Worm (Caenorhabditis elegans) whole organism, L4 larva: ENCODE results near the gene lido-8.

Source experiments
- D1046.2 ChIP-seq: fragments of 200-800 bp; sonication (Bioruptor generic); IDR thresholded peaks from 2 replicates; pipeline ENCODE4 v1.3.6; 2022; ENCODE audit warnings: missing genetic modification characterization, missing compliant biosample characterization
- F44E2.7 ChIP-seq: fragments of 200-800 bp; sonication (Bioruptor generic); IDR thresholded peaks from 2 replicates; pipeline ENCODE4 v2.1.2; 2022; ENCODE audit warnings: missing genetic modification characterization, missing compliant biosample characterization
- F49E8.2 ChIP-seq: sonication (generic microtip); optimal IDR thresholded peaks from 2 replicates; lab custom pipeline; 2016; ENCODE audit warnings: missing compliant biosample characterization, mild to moderate bottlenecking, missing genetic modification characterization, borderline replicate concordance
- Y105C5A.15 ChIP-seq: fragments of 200-800 bp; sonication (Bioruptor generic); IDR thresholded peaks from 2 replicates; pipeline ENCODE4 v1.3.6; 2022; ENCODE audit warnings: missing genetic modification characterization, missing compliant biosample characterization
- Y48G9A.11 ChIP-seq: fragments of 200-800 bp; sonication (Bioruptor generic); IDR thresholded peaks from 2 replicates; pipeline ENCODE4 v1.3.6; 2022; ENCODE audit warnings: missing genetic modification reagents, missing genetic modification characterization, missing compliant biosample characterization
- Y5F2A.4 ChIP-seq: fragments of 200-800 bp; sonication (Bioruptor generic); optimal IDR thresholded peaks from 2 replicates; lab custom pipeline; 2018; ENCODE audit warnings: mild to moderate bottlenecking, missing genetic modification characterization, missing compliant biosample characterization
- Y75B8A.6 ChIP-seq: fragments of 200-800 bp; sonication (Bioruptor generic); IDR thresholded peaks from 2 replicates; pipeline ENCODE4 v1.3.6; 2022; ENCODE audit warnings: missing genetic modification reagents, missing genetic modification characterization, missing compliant biosample characterization
- aha-1 ChIP-seq: fragments of 150-350 bp; peaks from one replicate; lab custom pipeline; 2014; ENCODE audit warnings: missing biosample characterization, missing genetic modification characterization
- aly-2 ChIP-seq: sonication (generic microtip); optimal IDR thresholded peaks from 2 replicates; lab custom pipeline; 2018; ENCODE audit warnings: missing biosample characterization, missing genetic modification characterization
- ama-1 ChIP-seq: fragments of 150-350 bp; optimal IDR thresholded peaks from 2 replicates; lab custom pipeline; 2014; ENCODE audit warnings: inconsistent platforms, mixed read lengths
- arid-1 ChIP-seq: fragments of 200-800 bp; sonication (Bioruptor generic); conservative IDR thresholded peaks from 2 replicates; pipeline ENCODE4 v1.3.6; 2022; ENCODE audit warnings: missing genetic modification reagents, missing genetic modification characterization, missing compliant biosample characterization
- ceh-20 ChIP-seq: fragments of 200-800 bp; sonication (Bioruptor generic); IDR thresholded peaks from 2 replicates; pipeline ENCODE4 v1.3.6; 2022; ENCODE audit warnings: missing genetic modification reagents, missing genetic modification characterization, missing compliant biosample characterization
- ceh-28 ChIP-seq: fragments of 150-350 bp; optimal IDR thresholded peaks from 2 replicates; lab custom pipeline; 2014; ENCODE audit warnings: missing biosample characterization, missing genetic modification reagents, missing genetic modification characterization
- ceh-32 ChIP-seq: sonication (generic microtip); optimal IDR thresholded peaks from 2 replicates; lab custom pipeline; 2016; ENCODE audit warnings: mild to moderate bottlenecking, missing genetic modification characterization, missing compliant biosample characterization; ENCODE audit not compliant: poor library complexity
- ceh-62 ChIP-seq: sonication (generic microtip); optimal IDR thresholded peaks from 2 replicates; lab custom pipeline; 2017; ENCODE audit warnings: missing biosample characterization, missing genetic modification characterization
- ctbp-1 ChIP-seq: fragments of 200-800 bp; sonication (Bioruptor generic); IDR thresholded peaks from 2 replicates; pipeline ENCODE4 v1.3.6; 2022; ENCODE audit warnings: missing genetic modification reagents, missing genetic modification characterization, missing compliant biosample characterization
- daf-16 ChIP-seq, 3 experiments: sonication (generic microtip); optimal IDR thresholded peaks; 2 replicates each; lab custom pipeline; 2016 to 2017; ENCODE audit warnings: missing genetic modification characterization in 3 of 3, missing genetic modification reagents in 3 of 3, mild to moderate bottlenecking in 2 of 3, missing compliant biosample characterization in 2 of 3, missing biosample characterization in 1 of 3, moderate library complexity in 1 of 3
- daf-19 ChIP-seq: fragments of 200-800 bp; sonication (Bioruptor generic); conservative IDR thresholded peaks from 2 replicates; pipeline ENCODE4 v1.3.6; 2022; ENCODE audit warnings: missing genetic modification characterization, missing compliant biosample characterization
- daf-8 ChIP-seq: fragments of 200-800 bp; sonication (Bioruptor generic); IDR thresholded peaks from 2 replicates; pipeline ENCODE4 v1.3.6; 2022; ENCODE audit warnings: missing genetic modification characterization, missing compliant biosample characterization
- dmd-6 ChIP-seq: fragments of 200-800 bp; sonication (Bioruptor generic); IDR thresholded peaks from 2 replicates; pipeline ENCODE4 v1.3.6; 2022; ENCODE audit warnings: missing genetic modification reagents, missing genetic modification characterization, missing compliant biosample characterization
- dmd-8 ChIP-seq: fragments of 200-800 bp; sonication (Bioruptor generic); IDR thresholded peaks from 2 replicates; pipeline ENCODE4 v1.3.6; 2022; ENCODE audit warnings: missing genetic modification characterization, missing compliant biosample characterization
- dpl-1 ChIP-seq: fragments of 150-350 bp; optimal IDR thresholded peaks from 2 replicates; lab custom pipeline; 2014; ENCODE audit warnings: missing biosample characterization, missing genetic modification reagents, missing genetic modification characterization
- dve-1 ChIP-seq: sonication (generic microtip); optimal IDR thresholded peaks from 2 replicates; lab custom pipeline; 2017; ENCODE audit warnings: antibody characterized with exemption, mild to moderate bottlenecking, missing genetic modification characterization, missing compliant biosample characterization; ENCODE audit not compliant: insufficient read depth
- egl-43 ChIP-seq: fragments of 200-800 bp; sonication (Bioruptor generic); IDR thresholded peaks from 2 replicates; pipeline ENCODE4 v1.3.6; 2022; ENCODE audit warnings: missing genetic modification reagents, missing genetic modification characterization, missing compliant biosample characterization
- fkh-10 ChIP-seq: fragments of 150-350 bp; optimal IDR thresholded peaks from 2 replicates; lab custom pipeline; 2014; ENCODE audit warnings: missing biosample characterization, missing genetic modification reagents, missing genetic modification characterization
- hlh-11 ChIP-seq: fragments of 200-800 bp; sonication (Bioruptor generic); optimal IDR thresholded peaks from 2 replicates; lab custom pipeline; 2018; ENCODE audit warnings: mild to moderate bottlenecking, missing genetic modification characterization, missing compliant biosample characterization
- hmg-1.1 ChIP-seq: fragments of 200-800 bp; sonication (Bioruptor generic); IDR thresholded peaks from 2 replicates; pipeline ENCODE4 v1.3.6; 2022; ENCODE audit warnings: missing genetic modification reagents, missing genetic modification characterization, missing compliant biosample characterization
- jun-1 ChIP-seq: fragments of 150-350 bp; optimal IDR thresholded peaks from 2 replicates; lab custom pipeline; 2014; ENCODE audit warnings: missing biosample characterization, missing genetic modification reagents, missing genetic modification characterization
- lim-7 ChIP-seq: fragments of 200-800 bp; sonication (Bioruptor generic); IDR thresholded peaks from 2 replicates; pipeline ENCODE4 v1.3.6; 2022; ENCODE audit warnings: missing genetic modification characterization, missing compliant biosample characterization
- lin-1 ChIP-seq: fragments of 200-800 bp; sonication (Bioruptor generic); IDR thresholded peaks from 2 replicates; pipeline ENCODE4 v1.3.6; 2022; ENCODE audit warnings: missing genetic modification reagents, missing genetic modification characterization, missing compliant biosample characterization
- lin-13 ChIP-seq: fragments of 150-350 bp; optimal IDR thresholded peaks from 2 replicates; lab custom pipeline; 2014; ENCODE audit warnings: missing biosample characterization, missing genetic modification reagents, missing genetic modification characterization
- lin-38 ChIP-seq: fragments of 200-800 bp; sonication (Bioruptor generic); IDR thresholded peaks from 2 replicates; pipeline ENCODE4 v1.3.6; 2022; ENCODE audit warnings: missing genetic modification reagents, missing genetic modification characterization, missing compliant biosample characterization
- lir-3 ChIP-seq: sonication (generic microtip); optimal IDR thresholded peaks from 2 replicates; lab custom pipeline; 2016; ENCODE audit warnings: mild to moderate bottlenecking, missing genetic modification characterization, missing compliant biosample characterization
- madf-5 ChIP-seq, 2 experiments: fragments of 200-800 bp; sonication (Bioruptor generic); IDR thresholded peaks; 2 replicates each; pipeline ENCODE4 v1.3.6; 2022; ENCODE audit warnings: missing compliant biosample characterization in 2 of 2, missing genetic modification characterization in 2 of 2
- mep-1 ChIP-seq: fragments of 150-350 bp; sonication (generic microtip); optimal IDR thresholded peaks from 3 replicates; lab custom pipeline; 2014; ENCODE audit warnings: missing biosample characterization, missing genetic modification characterization
- mes-2 ChIP-seq: sonication (generic microtip); optimal IDR thresholded peaks from 2 replicates; lab custom pipeline; 2016; ENCODE audit warnings: missing genotype, mild to moderate bottlenecking, missing genetic modification characterization, missing compliant biosample characterization; ENCODE audit not compliant: poor library complexity, severe bottlenecking
- nhr-11 ChIP-seq: fragments of 150-350 bp; optimal IDR thresholded peaks from 2 replicates; lab custom pipeline; 2014; ENCODE audit warnings: missing biosample characterization, missing genetic modification characterization
- nhr-237 ChIP-seq: sonication (generic microtip); optimal IDR thresholded peaks from 2 replicates; lab custom pipeline; 2017; ENCODE audit warnings: missing biosample characterization, missing genetic modification characterization
- nhr-25 ChIP-seq: sonication (generic microtip); optimal IDR thresholded peaks from 2 replicates; lab custom pipeline; 2017; ENCODE audit warnings: missing genetic modification characterization, mild to moderate bottlenecking, missing compliant biosample characterization, antibody characterized with exemption, moderate library complexity, borderline replicate concordance; ENCODE audit not compliant: insufficient read depth
- nhr-28 ChIP-seq: fragments of 150-350 bp; optimal IDR thresholded peaks from 2 replicates; lab custom pipeline; 2014; ENCODE audit warnings: missing biosample characterization, missing genetic modification characterization
- nhr-41 ChIP-seq: fragments of 200-800 bp; sonication (Bioruptor generic); IDR thresholded peaks from 2 replicates; pipeline ENCODE4 v1.3.6; 2022; ENCODE audit warnings: missing genetic modification reagents, missing genetic modification characterization, missing compliant biosample characterization
- nhr-48 ChIP-seq: sonication (generic microtip); optimal IDR thresholded peaks from 2 replicates; lab custom pipeline; 2016; ENCODE audit warnings: mild to moderate bottlenecking, missing genetic modification characterization, missing compliant biosample characterization
- nhr-6 ChIP-seq: fragments of 150-350 bp; optimal IDR thresholded peaks from 2 replicates; lab custom pipeline; 2014; ENCODE audit warnings: missing biosample characterization, missing genetic modification characterization
- nhr-77 ChIP-seq: fragments of 150-350 bp; optimal IDR thresholded peaks from 2 replicates; lab custom pipeline; 2014; ENCODE audit warnings: missing biosample characterization, missing genetic modification characterization
- rbr-2 ChIP-seq: sonication (generic microtip); optimal IDR thresholded peaks from 2 replicates; lab custom pipeline; 2016; ENCODE audit warnings: missing genotype, missing genetic modification characterization, missing compliant biosample characterization
- sdz-12 ChIP-seq: fragments of 200-800 bp; sonication (Bioruptor generic); optimal IDR thresholded peaks from 2 replicates; lab custom pipeline; 2018; ENCODE audit warnings: mild to moderate bottlenecking, missing genetic modification characterization, missing compliant biosample characterization
- skn-1 ChIP-seq: fragments of 150-350 bp; optimal IDR thresholded peaks from 2 replicates; lab custom pipeline; 2014; ENCODE audit warnings: missing biosample characterization, missing genetic modification characterization
- spr-1 ChIP-seq: sonication (generic microtip); optimal IDR thresholded peaks from 2 replicates; lab custom pipeline; 2016; ENCODE audit warnings: mild to moderate bottlenecking, missing genetic modification characterization, missing compliant biosample characterization
- unc-62 ChIP-seq, 3 experiments: fragments of 150-350 bp in 1 of 3; sonication (generic microtip); optimal IDR thresholded peaks in 2 of 3; peaks in 1 of 3; 1 replicate in 1 of 3; 2 replicates in 2 of 3; lab custom pipeline; 2014 to 2017; ENCODE audit warnings: missing biosample characterization in 3 of 3, missing genetic modification characterization in 3 of 3, missing genetic modification reagents in 3 of 3, missing genotype in 1 of 3
- zfp-3 ChIP-seq: fragments of 200-800 bp; sonication (Bioruptor generic); conservative IDR thresholded peaks from 2 replicates; pipeline ENCODE4 v1.3.6; 2022; ENCODE audit warnings: missing genetic modification reagents, missing genetic modification characterization, missing compliant biosample characterization

lido-8 gene

ce11 chrII:2973940-2974402, 22.9 kb upstream of the lido-8 start (continued):
- no peak for TF ChIP-seq Y48G9A.11 (GFP tag; lab: Robert Waterston, UW)
- peak; percentile 97 for TF ChIP-seq nhr-41 (GFP tag; lab: Robert Waterston, UW)
- peak; percentile 90 for TF ChIP-seq nhr-11 (tag; lab: Kevin White, UChicago)
- no peak for TF ChIP-seq nhr-237 (tag; lab: Kevin White, UChicago)
- TF ChIP-seq dpl-1 (GFP tag; lab: Kevin White, UChicago): peak; percentile 58
- peak; percentile 46 for TF ChIP-seq Y5F2A.4 (GFP tag; lab: Kevin White, UChicago)
- peak; percentile 98 for TF ChIP-seq hlh-11 (tag; lab: Kevin White, UChicago)
- TF ChIP-seq mep-1 (tag; lab: Kevin White, UChicago): peak; percentile 96
- peak; percentile 80 for TF ChIP-seq lin-38
- TF ChIP-seq lin-13: peak; percentile 89
- peak; percentile 35 for TF ChIP-seq skn-1 (tag; lab: Kevin White, UChicago)
- TF ChIP-seq ceh-62 (tag; lab: Kevin White, UChicago): no peak
- TF ChIP-seq Y75B8A.6: peak; percentile 89
- TF ChIP-seq Y105C5A.15 (GFP tag; lab: Robert Waterston, UW): no peak
- peak; percentile 81 for TF ChIP-seq rbr-2 (tag; lab: Kevin White, UChicago)
- TF ChIP-seq ctbp-1 (GFP tag; lab: Robert Waterston, UW): peak; percentile 98
- peak; percentile 86 for TF ChIP-seq nhr-28 (tag; lab: Kevin White, UChicago)
- peak; percentile 89 for TF ChIP-seq nhr-48
- peak; percentile 91 for TF ChIP-seq jun-1 (tag; lab: Kevin White, UChicago)
- peak; percentile 99 for TF ChIP-seq ceh-20 (GFP tag; lab: Robert Waterston, UW)
- peak; percentile 99 for TF ChIP-seq aha-1 (tag; lab: Kevin White, UChicago)
- peak in 1 of 2 experiments; percentile 44 for TF ChIP-seq daf-16 (GFP tag; optimal IDR thresholded peaks at IDR 0.05; lab: Kevin White, UChicago)
- peak; percentile 68 for TF ChIP-seq daf-16 (tag; optimal IDR thresholded peaks at IDR 0.05; lab: Kevin White, UChicago)
- peak; percentile 91 for TF ChIP-seq fkh-10 (GFP tag; lab: Kevin White, UChicago)
- peak; percentile 90 for TF ChIP-seq nhr-6
- peak; percentile 83; the same call in 1 of the 2 replicates for TF ChIP-seq D1046.2
- no peak for TF ChIP-seq aly-2 (tag; lab: Kevin White, UChicago)
- TF ChIP-seq lir-3 (tag; lab: Kevin White, UChicago): no peak
- TF ChIP-seq ceh-32: peak; percentile 29
- peak in 1 of 2 experiments; percentile 49 for TF ChIP-seq unc-62 (GFP tag; optimal IDR thresholded peaks at IDR 0.05 in 1 of 2; lab: Kevin White, UChicago)
- no peak for TF ChIP-seq unc-62 (tag; optimal IDR thresholded peaks at IDR 0.05; lab: Kevin White, UChicago)
- peak; percentile 98 for TF ChIP-seq dve-1 (tag; lab: Kevin White, UChicago)
- peak; percentile 86 for TF ChIP-seq arid-1 (GFP tag; lab: Robert Waterston, UW)
- TF ChIP-seq zfp-3: peak; percentile 93
- peak; percentile 76 for TF ChIP-seq mes-2
- TF ChIP-seq F49E8.2 (tag; lab: Kevin White, UChicago): no peak
- TF ChIP-seq ama-1: peak; percentile 41
- no peak for TF ChIP-seq F44E2.7 (GFP tag; lab: Robert Waterston, UW)
- no peak for TF ChIP-seq daf-8 (GFP tag; lab: Robert Waterston, UW)
- peak; percentile 87 for TF ChIP-seq nhr-77 (tag; lab: Kevin White, UChicago)

ce11 chrII:2975561-2976230, 21.1 kb upstream of the lido-8 start:
- TF ChIP-seq sdz-12 (GFP tag; lab: Kevin White, UChicago) (no peak), lin-1 (GFP tag; lab: Robert Waterston, UW) (0 out of 2 replicates have a peak, but pooled peaks have one; percentile 38), daf-19 (no peak), dmd-6 (GFP tag; lab: Robert Waterston, UW) (peak; percentile 89), hmg-1.1 (GFP tag; lab: Robert Waterston, UW) (no peak), spr-1 (tag; lab: Kevin White, UChicago) (no peak), lim-7 (GFP tag; lab: Robert Waterston, UW) (no peak), egl-43 (GFP tag; lab: Robert Waterston, UW) (no peak), dpl-1 (GFP tag; lab: Kevin White, UChicago) (peak; percentile 3), D1046.2 (no peak), madf-5 (GFP tag; IDR thresholded peaks at IDR 0.05; lab: Robert Waterston, UW) (no peak), nhr-25 (no peak), dmd-8 (GFP tag; lab: Robert Waterston, UW) (no peak), ceh-28 (no peak), Y5F2A.4 (GFP tag; lab: Kevin White, UChicago) (no peak)
